Fruit fly (Drosophila melanogaster) whole organism, embryonic: ENCODE results near the gene Psn.

Experiments
- Asciz ChIP-seq: fragments of 200-800 bp; sonication (Bioruptor generic); optimal IDR thresholded peaks from 2 replicates; lab custom pipeline; 2017; ENCODE audit warnings: missing biosample characterization, mild to moderate bottlenecking, missing genetic modification characterization, missing genetic modification reagents
- BEAF-32 ChIP-seq: fragments of 200-800 bp; sonication (Bioruptor generic); optimal IDR thresholded peaks from 3 replicates; lab custom pipeline; 2017; ENCODE audit warnings: missing biosample characterization, missing genetic modification characterization, mild to moderate bottlenecking, moderate library complexity, missing genetic modification reagents
- Bteb2 ChIP-seq: fragments of 200-800 bp; sonication (Bioruptor generic); optimal IDR thresholded peaks from 2 replicates; lab custom pipeline; 2016; ENCODE audit warnings: missing biosample characterization, missing genetic modification characterization
- CG10267 ChIP-seq: fragments of 200-800 bp; sonication (Bioruptor generic); optimal IDR thresholded peaks from 2 replicates; lab custom pipeline; 2018; ENCODE audit warnings: missing biosample characterization, mild to moderate bottlenecking, missing genetic modification characterization, moderate library complexity
- CG11398 ChIP-seq: fragments of 200-800 bp; sonication (Bioruptor generic); optimal IDR thresholded peaks from 2 replicates; lab custom pipeline; 2016; ENCODE audit warnings: missing biosample characterization, missing genetic modification characterization
- CG13296 ChIP-seq: fragments of 200-800 bp; sonication (Bioruptor generic); optimal IDR thresholded peaks from 3 replicates; lab custom pipeline; 2018; ENCODE audit warnings: missing biosample characterization, mild to moderate bottlenecking, missing genetic modification characterization
- CG2120 ChIP-seq: fragments of 200-800 bp; sonication (Bioruptor generic); optimal IDR thresholded peaks from 3 replicates; lab custom pipeline; 2016; ENCODE audit warnings: missing biosample characterization, missing genetic modification characterization
- CG2875 ChIP-seq: fragments of 200-800 bp; sonication (Bioruptor generic); optimal IDR thresholded peaks from 2 replicates; lab custom pipeline; 2017; ENCODE audit warnings: missing biosample characterization, mild to moderate bottlenecking, missing genetic modification characterization, missing genetic modification reagents
- CG34224 ChIP-seq: fragments of 200-800 bp; sonication (Bioruptor generic); IDR thresholded peaks from 3 replicates; pipeline ENCODE4 v1.3.6; 2022; ENCODE audit warnings: missing biosample characterization, missing genetic modification characterization; ENCODE audit not compliant: partially characterized antibody
- CG4820 ChIP-seq: fragments of 200-800 bp; sonication (Bioruptor generic); optimal IDR thresholded peaks from 3 replicates; lab custom pipeline; 2016; ENCODE audit warnings: missing biosample characterization, missing genetic modification characterization
- CG5245 ChIP-seq: fragments of 200-800 bp; sonication (Bioruptor generic); optimal IDR thresholded peaks from 3 replicates; lab custom pipeline; 2016; ENCODE audit warnings: missing biosample characterization, missing genetic modification characterization
- CG6175 ChIP-seq: fragments of 200-800 bp; sonication (Bioruptor generic); IDR thresholded peaks from 3 replicates; pipeline ENCODE4 v1.3.6; 2022; ENCODE audit warnings: missing biosample characterization, missing genetic modification characterization
- CG6765 ChIP-seq: fragments of 200-800 bp; sonication (Bioruptor generic); optimal IDR thresholded peaks from 3 replicates; lab custom pipeline; 2017; ENCODE audit warnings: missing biosample characterization, mild to moderate bottlenecking, missing genetic modification characterization
- CG6791 ChIP-seq: fragments of 200-800 bp; sonication (Bioruptor generic); IDR thresholded peaks from 3 replicates; pipeline ENCODE4 v1.3.6; 2022; ENCODE audit warnings: missing biosample characterization, missing genetic modification characterization; ENCODE audit not compliant: partially characterized antibody
- CG6854 ChIP-seq: fragments of 200-800 bp; sonication (Bioruptor generic); optimal IDR thresholded peaks from 3 replicates; lab custom pipeline; 2017; ENCODE audit warnings: missing biosample characterization, mild to moderate bottlenecking, missing genetic modification characterization
- CG7839 ChIP-seq: fragments of 200-800 bp; sonication (Bioruptor generic); optimal IDR thresholded peaks from 3 replicates; lab custom pipeline; 2018; ENCODE audit warnings: missing biosample characterization, mild to moderate bottlenecking, missing genetic modification characterization, moderate library complexity
- Dll ChIP-seq: fragments of 200-800 bp; sonication (Bioruptor generic); IDR thresholded peaks from 4 replicates; pipeline ENCODE4 v1.3.6; 2022; ENCODE audit warnings: missing biosample characterization, missing genetic modification characterization; ENCODE audit not compliant: partially characterized antibody
- Gug ChIP-seq: fragments of 200-800 bp; sonication (Bioruptor generic); IDR thresholded peaks from 4 replicates; pipeline ENCODE4 v1.3.6; 2022; ENCODE audit warnings: missing biosample characterization, missing genetic modification characterization
- HLH4C ChIP-seq: fragments of 200-800 bp; sonication (Bioruptor generic); IDR thresholded peaks from 3 replicates; pipeline ENCODE4 v1.3.6; 2022; ENCODE audit warnings: missing biosample characterization, missing genetic modification characterization; ENCODE audit not compliant: partially characterized antibody
- Mrtf ChIP-seq: fragments of 200-800 bp; sonication (Bioruptor generic); IDR thresholded peaks from 3 replicates; pipeline ENCODE4 v1.3.6; 2022; ENCODE audit warnings: missing biosample characterization, missing genetic modification characterization
- NK7.1 ChIP-seq: fragments of 200-800 bp; sonication (Bioruptor generic); optimal IDR thresholded peaks from 3 replicates; lab custom pipeline; 2016; ENCODE audit warnings: missing biosample characterization, missing genetic modification characterization
- Nf-YB ChIP-seq: fragments of 200-800 bp; sonication (Bioruptor generic); optimal IDR thresholded peaks from 3 replicates; lab custom pipeline; 2019; ENCODE audit warnings: missing biosample characterization, mild to moderate bottlenecking, missing genetic modification characterization, moderate library complexity
- Oaz ChIP-seq: fragments of 200-800 bp; sonication (Bioruptor generic); IDR thresholded peaks from 2 replicates; pipeline ENCODE4 v1.3.6; 2022; ENCODE audit warnings: missing biosample characterization, missing genetic modification characterization
- Optix ChIP-seq: fragments of 200-800 bp; sonication (Bioruptor generic); IDR thresholded peaks from 3 replicates; pipeline ENCODE4 v1.3.6; 2022; ENCODE audit warnings: missing biosample characterization, missing genetic modification characterization
- Scr ChIP-seq: fragments of 200-800 bp; sonication (Bioruptor generic); IDR thresholded peaks from 2 replicates; pipeline ENCODE4 v1.3.6; 2022; ENCODE audit warnings: missing biosample characterization, missing genetic modification characterization; ENCODE audit not compliant: partially characterized antibody
- YL-1 ChIP-seq: fragments of 200-800 bp; sonication (Bioruptor generic); optimal IDR thresholded peaks from 3 replicates; lab custom pipeline; 2017; ENCODE audit warnings: missing biosample characterization, mild to moderate bottlenecking, missing genetic modification characterization
- ac ChIP-seq: fragments of 200-800 bp; sonication (Bioruptor generic); optimal IDR thresholded peaks from 3 replicates; lab custom pipeline; 2017; ENCODE audit warnings: missing biosample characterization, mild to moderate bottlenecking, missing genetic modification characterization
- bigmax ChIP-seq: fragments of 200-800 bp; sonication (Bioruptor generic); optimal IDR thresholded peaks from 2 replicates; lab custom pipeline; 2018; ENCODE audit warnings: missing biosample characterization, mild to moderate bottlenecking, missing genetic modification characterization
- croc ChIP-seq: fragments of 200-800 bp; sonication (Bioruptor generic); conservative IDR thresholded peaks from 3 replicates; pipeline ENCODE4 v1.3.6; 2022; ENCODE audit warnings: missing biosample characterization, missing genetic modification characterization
- gfzf ChIP-seq: fragments of 200-800 bp; sonication (Bioruptor generic); optimal IDR thresholded peaks from 2 replicates; lab custom pipeline; 2016; ENCODE audit warnings: missing biosample characterization, mild to moderate bottlenecking, missing genetic modification characterization, moderate library complexity
- ham ChIP-seq: fragments of 200-800 bp; sonication (Bioruptor generic); IDR thresholded peaks from 2 replicates; pipeline ENCODE4 v1.3.6; 2022; ENCODE audit warnings: missing biosample characterization, missing genetic modification characterization
- insv ChIP-seq, 2 experiments: fragments of 200-800 bp; sonication (Bioruptor generic); optimal IDR thresholded peaks; 3 replicates each; lab custom pipeline; 2016 to 2018; ENCODE audit warnings: missing biosample characterization in 2 of 2, missing genetic modification characterization in 2 of 2
- kay ChIP-seq: fragments of 200-800 bp; sonication (Bioruptor generic); optimal IDR thresholded peaks from 2 replicates; lab custom pipeline; 2016; ENCODE audit warnings: missing biosample characterization, missing genetic modification characterization
- mld ChIP-seq: fragments of 200-800 bp; sonication (Bioruptor generic); IDR thresholded peaks from 3 replicates; pipeline ENCODE4 v1.3.6; 2022; ENCODE audit warnings: missing biosample characterization, missing genetic modification characterization; ENCODE audit not compliant: partially characterized antibody
- nau ChIP-seq: fragments of 200-800 bp; sonication (Bioruptor generic); optimal IDR thresholded peaks from 3 replicates; lab custom pipeline; 2017; ENCODE audit warnings: missing biosample characterization, mild to moderate bottlenecking, missing genetic modification characterization, missing genetic modification reagents
- nmo ChIP-seq: fragments of 200-800 bp; sonication (Bioruptor generic); optimal IDR thresholded peaks from 2 replicates; lab custom pipeline; 2018; ENCODE audit warnings: missing biosample characterization, mild to moderate bottlenecking, missing genetic modification characterization, moderate library complexity
- nom ChIP-seq: fragments of 200-800 bp; sonication (Bioruptor generic); optimal IDR thresholded peaks from 2 replicates; lab custom pipeline; 2017; ENCODE audit warnings: missing biosample characterization, missing genetic modification characterization, mild to moderate bottlenecking, moderate library complexity, missing genetic modification reagents
- otp ChIP-seq: fragments of 200-800 bp; sonication (Bioruptor generic); IDR thresholded peaks from 3 replicates; pipeline ENCODE4, ENCODE4 v1.3.6; 2022; ENCODE audit warnings: missing biosample characterization, missing genetic modification characterization
- sna ChIP-seq: fragments of 200-800 bp; sonication (Bioruptor generic); IDR thresholded peaks from 2 replicates; pipeline ENCODE4 v1.3.6; 2022; ENCODE audit warnings: missing biosample characterization, missing genetic modification characterization; ENCODE audit not compliant: partially characterized antibody
- so ChIP-seq: fragments of 200-800 bp; sonication (Bioruptor generic); IDR thresholded peaks from 3 replicates; pipeline ENCODE4 v1.3.6; 2022; ENCODE audit warnings: missing biosample characterization, missing genetic modification characterization
- tgo ChIP-seq: fragments of 200-800 bp; sonication (Bioruptor generic); IDR thresholded peaks from 3 replicates; pipeline ENCODE4 v1.3.6; 2022; ENCODE audit warnings: missing biosample characterization, missing genetic modification characterization
- tin ChIP-seq: fragments of 200-800 bp; sonication (Bioruptor generic); optimal IDR thresholded peaks from 3 replicates; lab custom pipeline; 2016; ENCODE audit warnings: missing biosample characterization, missing genetic modification characterization
- tio ChIP-seq: fragments of 200-800 bp; sonication (Bioruptor generic); optimal IDR thresholded peaks from 2 replicates; lab custom pipeline; 2017; ENCODE audit warnings: missing biosample characterization, missing genetic modification characterization, inconsistent platforms
- tll ChIP-seq, 2 experiments: fragments of 200-800 bp in 1 of 2; fragments of >200 bp in 1 of 2; sonication (Bioruptor generic) in 1 of 2; optimal IDR thresholded peaks; 2 replicates each; lab custom pipeline; 2017 to 2019; ENCODE audit warnings: missing biosample characterization in 2 of 2, missing genetic modification characterization in 2 of 2, mild to moderate bottlenecking in 1 of 2, moderate library complexity in 1 of 2
- tna ChIP-seq: fragments of 200-800 bp; sonication (Bioruptor generic); IDR thresholded peaks from 2 replicates; pipeline ENCODE4 v1.3.6; 2022; ENCODE audit warnings: missing biosample characterization, missing genetic modification characterization; ENCODE audit not compliant: partially characterized antibody
- vvl ChIP-seq: fragments of 200-800 bp; sonication (Bioruptor generic); IDR thresholded peaks from 2 replicates; pipeline ENCODE4 v1.3.6; 2022; ENCODE audit warnings: missing biosample characterization, missing genetic modification characterization
- zf30C ChIP-seq: fragments of 200-800 bp; sonication (Bioruptor generic); optimal IDR thresholded peaks from 3 replicates; lab custom pipeline; 2018; ENCODE audit warnings: missing biosample characterization, mild to moderate bottlenecking, missing genetic modification characterization

The Psn gene

DNA sequence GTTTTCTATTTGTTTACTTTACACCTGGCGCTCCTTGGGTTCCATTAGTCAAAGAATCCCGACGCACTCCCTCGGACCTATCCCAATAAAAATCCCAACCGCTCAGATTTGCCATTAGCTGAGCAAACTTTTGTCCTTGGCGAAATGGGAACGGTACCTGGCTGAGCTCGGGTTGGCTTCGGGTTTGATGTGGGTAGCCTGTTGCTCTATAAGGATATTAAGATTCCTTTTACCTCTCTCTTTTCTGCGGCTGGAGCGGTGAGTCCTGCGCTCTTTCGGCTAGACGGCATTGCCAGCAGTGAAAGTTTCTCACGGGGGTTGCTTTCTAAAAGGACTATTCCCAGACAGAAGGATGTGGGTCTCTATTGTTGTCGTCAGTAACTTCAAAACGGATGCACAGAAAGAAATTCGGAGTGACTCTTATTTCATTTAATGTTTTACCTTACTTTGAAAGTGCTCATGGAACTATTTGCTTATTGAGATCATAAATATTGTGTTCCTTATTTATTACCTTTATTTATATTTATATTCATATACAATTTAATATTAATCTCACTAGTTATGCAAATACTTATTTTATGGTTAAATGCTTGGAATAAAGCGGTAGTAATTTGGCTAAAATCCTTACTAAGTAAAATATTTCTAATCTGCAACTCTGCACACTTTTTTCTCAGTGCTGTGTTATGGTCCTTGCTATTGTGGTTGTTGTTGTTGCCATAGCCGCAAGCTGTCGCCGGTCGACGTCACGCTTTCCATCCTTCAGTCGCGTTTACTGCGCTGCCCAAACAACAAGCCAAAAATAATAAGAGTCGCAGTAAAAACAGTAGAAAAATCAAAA, 9.6 kb downstream of the Psn start, which contains the start of gene CG5910 (continued):
- TF ChIP-seq HLH4C (GFP tag; lab: Robert Waterston, UW) (no peak), CG4820 (GFP tag; lab: Kevin White, UChicago) (peak; percentile 79), YL-1 (peak; percentile 64), mld (GFP tag; lab: Robert Waterston, UW) (no peak), so (peak; percentile 76), BEAF-32 (GFP tag; lab: Kevin White, UChicago) (no peak), Asciz (GFP tag; lab: Kevin White, UChicago) (peak; percentile 78), CG2875 (GFP tag; lab: Kevin White, UChicago) (peak; percentile 78), nom (GFP tag; lab: Kevin White, UChicago) (peak; percentile 40), nmo (GFP tag; lab: Kevin White, UChicago) (peak; percentile 95), otp (GFP tag; lab: Robert Waterston, UW) (no peak), tll (GFP tag; optimal IDR thresholded peaks at IDR 0.05; lab: Kevin White, UChicago) (no peak), Optix (GFP tag; lab: Robert Waterston, UW) (no peak), insv (GFP tag; optimal IDR thresholded peaks at IDR 0.05; lab: Kevin White, UChicago) (peak in 1 of 2 experiments; percentile 63), ac (GFP tag; lab: Kevin White, UChicago) (peak; percentile 40), ham (GFP tag; lab: Robert Waterston, UW) (0 out of 2 replicates have a peak, but pooled peaks have one; percentile 37), vvl (GFP tag; lab: Robert Waterston, UW) (peak; percentile 87), CG6175 (GFP tag; lab: Robert Waterston, UW) (no peak), CG34224 (GFP tag; lab: Robert Waterston, UW) (no peak), CG6765 (GFP tag; lab: Kevin White, UChicago) (peak; percentile 88), zf30C (GFP tag; lab: Kevin White, UChicago) (peak; percentile 87), CG6854 (peak; percentile 89), Dll (GFP tag; lab: Robert Waterston, UW) (no peak), CG13296 (GFP tag; lab: Kevin White, UChicago) (peak; percentile 91), croc (GFP tag; lab: Robert Waterston, UW) (peak; percentile 85), tin (GFP tag; lab: Kevin White, UChicago) (peak; percentile 83), Bteb2 (GFP tag; lab: Kevin White, UChicago) (peak; percentile 48), Oaz (GFP tag; lab: Robert Waterston, UW) (peak; percentile 50; the same call in 1 of the 2 replicates), tna (GFP tag; lab: Robert Waterston, UW) (no peak), NK7.1 (GFP tag; lab: Kevin White, UChicago) (no peak), CG6791 (no peak), Nf-YB (GFP tag; lab: Kevin White, UChicago) (peak; percentile 77), Gug (peak; percentile 51; the same call in 1 of the 4 replicates), CG10267 (peak; percentile 89), Mrtf (peak; percentile 64; the same call in 2 of the 3 replicates), sna (GFP tag; lab: Robert Waterston, UW) (no peak), gfzf (GFP tag; lab: Kevin White, UChicago) (no peak), CG11398 (no peak), CG7839 (tag; lab: Kevin White, UChicago) (peak; percentile 95), CG2120 (GFP tag; lab: Kevin White, UChicago) (peak; percentile 72), nau (GFP tag; lab: Kevin White, UChicago) (peak; percentile 53), bigmax (GFP tag; lab: Kevin White, UChicago) (no peak), kay (GFP tag; lab: Kevin White, UChicago) (peak; percentile 70), tgo (GFP tag; lab: Robert Waterston, UW) (peak; percentile 78), tio (no peak), CG5245 (GFP tag; lab: Kevin White, UChicago) (peak; percentile 62), Scr (GFP tag; lab: Robert Waterston, UW) (no peak)
